Fruit fly (Drosophila melanogaster): ENCODE measurements around the gene CG12375.

- no peak for TF ChIP-seq psq (optimal IDR thresholded peaks at IDR 0.05)
- TF ChIP-seq ttk (optimal IDR thresholded peaks at IDR 0.05), result no peak
- TF ChIP-seq Myc (optimal IDR thresholded peaks at IDR 0.05), result no peak
- TF ChIP-seq Sin3A (optimal IDR thresholded peaks at IDR 0.05), result no peak
- TF ChIP-seq h (optimal IDR thresholded peaks at IDR 0.05), result no peak
Measured at dm6 chr2L:8164219-8164618, 37.5 kb upstream of the CG12375 start.
